Worm (Caenorhabditis elegans): ENCODE results near the gene ZC190.6.

Gene ZC190.6

DNA sequence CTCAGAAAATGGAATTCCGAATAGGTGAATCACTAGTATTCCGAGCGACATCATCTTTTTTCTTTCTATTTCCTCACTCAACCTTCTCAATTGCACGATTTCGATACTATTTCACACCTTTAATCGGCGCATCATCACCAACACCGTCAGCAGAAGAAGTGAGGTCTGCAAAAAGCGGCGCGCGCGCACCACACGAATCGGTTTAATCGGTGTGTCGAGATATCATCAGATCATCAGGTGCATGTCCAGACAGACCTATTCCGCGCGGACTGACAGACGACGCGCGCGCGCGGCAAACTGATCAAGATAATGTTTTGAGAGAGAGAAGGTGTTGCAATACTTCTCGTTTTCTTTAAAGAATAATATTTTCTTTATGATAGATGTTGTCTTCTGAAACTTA, 16.6 kb downstream of the ZC190.6 start:
- no peak for TF ChIP-seq fkh-8 (tag; optimal IDR thresholded peaks at IDR 0.05)
- no peak for TF ChIP-seq nhr-77 (tag; optimal IDR thresholded peaks at IDR 0.05)
- no peak for TF ChIP-seq ceh-90 (tag; optimal IDR thresholded peaks at IDR 0.05)
- no peak for TF ChIP-seq ceh-82 (tag; optimal IDR thresholded peaks at IDR 0.05)
- no peak for TF ChIP-seq pax-3 (tag; optimal IDR thresholded peaks at IDR 0.05)
- no peak for TF ChIP-seq nhr-28 (tag; optimal IDR thresholded peaks at IDR 0.05)
- peak; percentile 1 for TF ChIP-seq nhr-71 (tag; optimal IDR thresholded peaks at IDR 0.05)
- TF ChIP-seq snpc-4 (tag; optimal IDR thresholded peaks at IDR 0.05): no peak
- TF ChIP-seq efl-1 (optimal IDR thresholded peaks at IDR 0.05): no peak
- peak in 1 of 2 experiments; percentile 82 for TF ChIP-seq efl-1 (GFP tag; optimal IDR thresholded peaks at IDR 0.05 in 1 of 2)
- no peak for TF ChIP-seq zag-1 (tag; optimal IDR thresholded peaks at IDR 0.05)
- peak; percentile 22 for TF ChIP-seq rnt-1 (tag; optimal IDR thresholded peaks at IDR 0.05)
- no peak for TF ChIP-seq nhr-237 (tag; optimal IDR thresholded peaks at IDR 0.05)
- no peak for TF ChIP-seq unc-30 (tag; optimal IDR thresholded peaks at IDR 0.05)
- TF ChIP-seq mab-9 (GFP tag; IDR thresholded peaks at IDR 0.05): no peak
- no peak for TF ChIP-seq hpl-2 (GFP tag; optimal IDR thresholded peaks at IDR 0.05)
- TF ChIP-seq aly-2 (tag; optimal IDR thresholded peaks at IDR 0.05): no peak
- TF ChIP-seq sox-4 (tag; optimal IDR thresholded peaks at IDR 0.05): no peak
- no peak for TF ChIP-seq skn-1 (tag; optimal IDR thresholded peaks at IDR 0.05)
- TF ChIP-seq nhr-11 (tag; optimal IDR thresholded peaks at IDR 0.05): no peak
- peak; percentile 73 for TF ChIP-seq blmp-1 (tag; optimal IDR thresholded peaks at IDR 0.05)
- no peak for TF ChIP-seq C16A3.4 (tag; optimal IDR thresholded peaks at IDR 0.05)
- no peak for TF ChIP-seq swsn-7 (tag; optimal IDR thresholded peaks at IDR 0.05)
- TF ChIP-seq alr-1 (tag; optimal IDR thresholded peaks at IDR 0.05; ENCODE audit: borderline replicate concordance): no peak
- no peak for TF ChIP-seq nhr-12 (tag; optimal IDR thresholded peaks at IDR 0.05)
- TF ChIP-seq nhr-85 (tag): peak; percentile 73
- peak; percentile 41 for TF ChIP-seq lin-14 (GFP tag; optimal IDR thresholded peaks at IDR 0.05)
- no peak for TF ChIP-seq nhr-76 (tag; optimal IDR thresholded peaks at IDR 0.05)
- no peak for TF ChIP-seq fos-1 (tag; optimal IDR thresholded peaks at IDR 0.05)
- no peak for TF ChIP-seq unc-130 (tag; optimal IDR thresholded peaks at IDR 0.05)
- TF ChIP-seq ztf-11 (tag; optimal IDR thresholded peaks at IDR 0.05): no peak
- no peak for TF ChIP-seq efl-3 (GFP tag; optimal IDR thresholded peaks at IDR 0.05)
- no peak for TF ChIP-seq lin-15B (tag; optimal IDR thresholded peaks at IDR 0.05)
- TF ChIP-seq nhr-84 (tag; optimal IDR thresholded peaks at IDR 0.05): no peak
- no peak for TF ChIP-seq C04F5.9 (tag; optimal IDR thresholded peaks at IDR 0.05)

DNA sequence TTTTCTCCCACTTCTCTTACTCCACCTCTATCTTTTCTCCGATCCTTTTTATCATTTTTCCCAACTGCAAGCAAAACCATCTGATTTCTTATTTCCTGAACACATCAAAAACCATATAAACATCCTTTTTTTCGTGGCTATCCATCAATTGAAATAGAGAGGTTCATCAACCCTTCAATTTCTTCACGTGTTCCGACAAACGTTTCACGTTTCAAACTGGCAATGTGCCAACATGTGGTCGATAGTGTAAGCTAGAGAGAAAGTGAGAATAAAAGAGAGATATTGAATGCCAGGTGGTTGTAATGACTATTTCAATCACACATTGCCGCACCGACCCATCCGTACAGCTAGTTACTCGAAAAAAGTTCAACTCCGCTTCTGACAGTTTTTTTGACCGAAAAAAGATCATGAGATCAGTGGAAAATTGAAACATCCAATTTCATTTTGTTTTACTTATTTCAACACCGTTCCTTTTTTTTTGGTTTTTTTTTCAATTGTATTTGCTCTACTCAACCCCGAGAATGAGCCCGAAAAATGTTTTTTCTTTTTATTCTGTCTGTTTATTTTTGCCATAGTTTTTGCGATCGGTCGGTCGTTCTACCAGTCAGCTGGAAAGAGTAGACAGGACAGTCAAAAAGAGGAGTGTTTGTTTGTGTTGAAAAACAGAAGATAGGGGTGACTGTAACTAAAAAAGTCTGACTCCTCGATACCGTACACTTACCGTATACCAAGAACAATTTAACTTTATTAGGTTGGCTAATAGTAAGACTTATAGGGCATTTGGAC, 18.3 kb downstream of the ZC190.6 start:
- TF ChIP-seq fkh-8 (tag; optimal IDR thresholded peaks at IDR 0.05) (no peak), snu-23 (GFP tag; optimal IDR thresholded peaks at IDR 0.05) (peak; percentile 43), grh-1 (GFP tag; IDR thresholded peaks at IDR 0.05) (no peak), nhr-84 (tag; optimal IDR thresholded peaks at IDR 0.05) (no peak), hlh-17 (GFP tag; optimal IDR thresholded peaks at IDR 0.05; ENCODE audit: borderline replicate concordance) (no peak), mef-2 (tag; optimal IDR thresholded peaks at IDR 0.05) (no peak), dsc-1 (tag; optimal IDR thresholded peaks at IDR 0.05) (peak; percentile 8), nhr-85 (tag) (no peak), nhr-11 (tag; optimal IDR thresholded peaks at IDR 0.05) (no peak), mdl-1 (tag; optimal IDR thresholded peaks at IDR 0.05) (peak in 1 of 2 experiments; percentile 56), ama-1 (optimal IDR thresholded peaks at IDR 0.05) (no peak), ets-5 (GFP tag; IDR thresholded peaks at IDR 0.05) (no peak), snpc-4 (tag; optimal IDR thresholded peaks at IDR 0.05) (no peak), ztf-11 (tag; optimal IDR thresholded peaks at IDR 0.05) (no peak), egl-13 (tag; optimal IDR thresholded peaks at IDR 0.05) (no peak), C04F5.9 (tag; optimal IDR thresholded peaks at IDR 0.05) (no peak), nhr-76 (tag; optimal IDR thresholded peaks at IDR 0.05) (no peak), pax-3 (tag; optimal IDR thresholded peaks at IDR 0.05) (no peak), elt-3 (tag; optimal IDR thresholded peaks at IDR 0.05) (no peak), pag-3 (tag; optimal IDR thresholded peaks at IDR 0.05; ENCODE audit: borderline replicate concordance, insufficient read depth) (peak; percentile 91), C34B4.2 (tag; optimal IDR thresholded peaks at IDR 0.05) (no peak), unc-62 (GFP tag; optimal IDR thresholded peaks at IDR 0.05) (no peak), aha-1 (tag; optimal IDR thresholded peaks at IDR 0.05) (no peak), nhr-77 (tag; optimal IDR thresholded peaks at IDR 0.05) (no peak), ceh-63 (GFP tag; optimal IDR thresholded peaks at IDR 0.05) (no peak), nhr-12 (tag; optimal IDR thresholded peaks at IDR 0.05) (no peak), elt-2 (tag; optimal IDR thresholded peaks at IDR 0.05) (no peak), ztf-4 (tag; optimal IDR thresholded peaks at IDR 0.05) (peak; percentile 7), blmp-1 (tag; optimal IDR thresholded peaks at IDR 0.05) (peak; percentile 56)
